Worm (Caenorhabditis elegans) whole organism, late embryonic: ENCODE results near the gene sru-22.

Experiments used
- C38D4.7 ChIP-seq: fragments of 200-800 bp; sonication (Bioruptor generic); optimal IDR thresholded peaks from 2 replicates; lab custom pipeline; 2018; ENCODE audit warnings: mild to moderate bottlenecking, missing genetic modification characterization, moderate library complexity, missing compliant biosample characterization
- elt-2 ChIP-seq: sonication (generic microtip); optimal IDR thresholded peaks from 2 replicates; lab custom pipeline; 2016; ENCODE audit warnings: missing genetic modification reagents, missing genetic modification characterization, missing compliant biosample characterization
- fkh-10 ChIP-seq: fragments of 150-350 bp; optimal IDR thresholded peaks from 2 replicates; lab custom pipeline; 2014; ENCODE audit warnings: missing biosample characterization, missing genetic modification reagents, missing genetic modification characterization
- pax-1 ChIP-seq: fragments of 150-350 bp; optimal IDR thresholded peaks from 2 replicates; lab custom pipeline; 2014; ENCODE audit warnings: missing biosample characterization, missing genetic modification characterization
- tbx-2 ChIP-seq: sonication (generic microtip); optimal IDR thresholded peaks from 2 replicates; lab custom pipeline; 2016; ENCODE audit warnings: missing genetic modification characterization, missing compliant biosample characterization
- unc-55 ChIP-seq: sonication (generic microtip); optimal IDR thresholded peaks from 2 replicates; lab custom pipeline; 2017; ENCODE audit warnings: missing biosample characterization, missing genetic modification reagents, missing genetic modification characterization

DNA sequence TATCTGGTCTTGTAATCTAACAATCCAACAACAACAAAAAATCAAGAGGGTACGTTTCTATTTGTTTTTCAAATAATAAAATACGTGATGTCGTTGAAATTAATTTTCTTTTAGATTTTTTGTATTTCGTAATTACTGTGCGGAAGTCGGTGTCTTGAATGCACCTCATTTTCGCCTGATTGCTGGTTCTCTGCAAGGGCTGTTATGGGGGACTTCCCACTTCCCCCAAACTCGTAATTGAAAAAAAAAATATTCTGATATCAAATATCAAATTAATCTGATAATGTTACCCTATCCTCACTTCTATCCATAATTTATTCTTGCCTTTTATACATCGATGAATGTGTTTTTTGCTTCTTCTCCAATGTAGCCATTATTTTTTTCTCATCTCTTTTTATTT lies 13.3 kb upstream of the sru-22 start, which contains the start of gene F36G9.15:
- TF ChIP-seq fkh-10 (GFP tag; lab: Kevin White, UChicago) (no peak), C38D4.7 (GFP tag; lab: Kevin White, UChicago) (no peak), unc-55 (no peak), pax-1 (no peak), elt-2 (tag; lab: Kevin White, UChicago) (no peak), tbx-2 (no peak)
